Worm (Caenorhabditis elegans) whole organism, L4/young adult: ENCODE measurements around the gene tsp-21.

Experiments
- W03F9.2 ChIP-seq: fragments of 150-350 bp; optimal IDR thresholded peaks from 2 replicates; lab custom pipeline; 2014; ENCODE audit warnings: missing biosample characterization, missing genetic modification characterization
- dao-5 ChIP-seq: sonication (generic microtip); optimal IDR thresholded peaks from 2 replicates; lab custom pipeline; 2016; ENCODE audit warnings: missing genotype, missing genetic modification characterization, moderate library complexity, missing compliant biosample characterization
- him-1 ChIP-seq: sonication (generic microtip); optimal IDR thresholded peaks from 2 replicates; lab custom pipeline; 2016; ENCODE audit warnings: missing genotype, missing genetic modification reagents, missing genetic modification characterization, missing compliant biosample characterization

tsp-21 gene

ce11 chrX:9931362-9931761 is 809 bp upstream of the tsp-21 start, which contains the start of gene nra-3:
nra-3 (minus strand) TSS chrX:9931462.
- TF ChIP-seq W03F9.2 (tag; lab: Kevin White, UChicago) (no peak), him-1 (no peak), dao-5 (tag; lab: Kevin White, UChicago) (no peak)

ce11 chrX:9933291-9934008 is 1.3 kb downstream of the tsp-21 start:
- TF ChIP-seq dao-5 (tag; lab: Kevin White, UChicago) (no peak), him-1 (no peak), W03F9.2 (tag; lab: Kevin White, UChicago) (no peak)

- TF ChIP-seq dao-5 (tag; lab: Kevin White, UChicago) (no peak), W03F9.2 (tag; lab: Kevin White, UChicago) (no peak), him-1 (no peak)
These were observed 1.8 kb downstream of the tsp-21 start for ce11 chrX:9934009-9934323.

ce11 chrX:9938091-9938490 is 5.9 kb downstream of the tsp-21 start:
- TF ChIP-seq W03F9.2 (tag; lab: Kevin White, UChicago) (no peak), him-1 (no peak), dao-5 (tag; lab: Kevin White, UChicago) (no peak)

ce11 chrX:9938537-9938936 is 6.4 kb downstream of the tsp-21 start, which contains the start of the genes C17G1.5 and C17G1.14:
C17G1.5 (plus strand) TSS chrX:9938802.
C17G1.14 (plus strand) TSS chrX:9938813.
- no peak for TF ChIP-seq W03F9.2 (tag; lab: Kevin White, UChicago)
- no peak for TF ChIP-seq dao-5 (tag; lab: Kevin White, UChicago)
- TF ChIP-seq him-1, result no peak

- TF ChIP-seq W03F9.2 (tag; lab: Kevin White, UChicago) (no peak), dao-5 (tag; lab: Kevin White, UChicago) (no peak), him-1 (no peak)
These were observed 8.4 kb downstream of the tsp-21 start for ce11 chrX:9940524-9940923.

- no peak for TF ChIP-seq him-1
- no peak for TF ChIP-seq dao-5 (tag; lab: Kevin White, UChicago)
- no peak for TF ChIP-seq W03F9.2 (tag; lab: Kevin White, UChicago)
These were observed 9.2 kb downstream of the tsp-21 start for ce11 chrX:9941379-9941778.

- no peak for TF ChIP-seq dao-5 (tag; lab: Kevin White, UChicago)
These were observed 16.4 kb downstream of the tsp-21 start for ce11 chrX:9948528-9948927.

ce11 chrX:9948963-9949362 is 16.8 kb downstream of the tsp-21 start, which contains the start of gene nas-37:
nas-37 (minus strand) TSS chrX:9949063.
- TF ChIP-seq dao-5 (tag; lab: Kevin White, UChicago) (no peak), him-1 (no peak), W03F9.2 (tag; lab: Kevin White, UChicago) (no peak)

- TF ChIP-seq W03F9.2 (tag; lab: Kevin White, UChicago) (no peak), him-1 (no peak), dao-5 (tag; lab: Kevin White, UChicago) (no peak)
These were observed 22.4 kb downstream of the tsp-21 start, which contains the start of gene cysl-1 for ce11 chrX:9954483-9955041. cysl-1 (minus strand) TSS chrX:9954533.

ce11 chrX:9956052-9956451 is 23.9 kb downstream of the tsp-21 start:
- TF ChIP-seq W03F9.2 (tag; lab: Kevin White, UChicago) (no peak), dao-5 (tag; lab: Kevin White, UChicago) (no peak), him-1 (no peak)

ce11 chrX:9957449-9957848 is 25.3 kb downstream of the tsp-21 start:
- no peak for TF ChIP-seq him-1
- TF ChIP-seq dao-5 (tag; lab: Kevin White, UChicago), result no peak
- no peak for TF ChIP-seq W03F9.2 (tag; lab: Kevin White, UChicago)

- TF ChIP-seq him-1, result peak; percentile 90
- peak; percentile 31 for TF ChIP-seq dao-5 (tag; lab: Kevin White, UChicago)
- peak; percentile 91 for TF ChIP-seq W03F9.2 (tag; lab: Kevin White, UChicago)
These were observed 26.4 kb downstream of the tsp-21 start, which contains the start of gene ZC506.1 for ce11 chrX:9958561-9958960. ZC506.1 (plus strand) TSS chrX:9958960.

ce11 chrX:9962535-9962934 is 30.4 kb downstream of the tsp-21 start:
- TF ChIP-seq W03F9.2 (tag; lab: Kevin White, UChicago) (no peak), him-1 (no peak), dao-5 (tag; lab: Kevin White, UChicago) (no peak)
